Worm (Caenorhabditis elegans): ENCODE measurements around the gene sfrp-1.

- TF ChIP-seq W03F9.2 (tag; optimal IDR thresholded peaks at IDR 0.05), result no peak
- no peak for TF ChIP-seq him-1 (tag; optimal IDR thresholded peaks at IDR 0.05)
- no peak for TF ChIP-seq dao-5 (tag; optimal IDR thresholded peaks at IDR 0.05)
Observed at ce11 chrIV:6395190-6395589, 7.0 kb downstream of the sfrp-1 start.

Data from whole organism, L4/young adult.